Worm (Caenorhabditis elegans): ENCODE results near the gene ceh-38.

DNA sequence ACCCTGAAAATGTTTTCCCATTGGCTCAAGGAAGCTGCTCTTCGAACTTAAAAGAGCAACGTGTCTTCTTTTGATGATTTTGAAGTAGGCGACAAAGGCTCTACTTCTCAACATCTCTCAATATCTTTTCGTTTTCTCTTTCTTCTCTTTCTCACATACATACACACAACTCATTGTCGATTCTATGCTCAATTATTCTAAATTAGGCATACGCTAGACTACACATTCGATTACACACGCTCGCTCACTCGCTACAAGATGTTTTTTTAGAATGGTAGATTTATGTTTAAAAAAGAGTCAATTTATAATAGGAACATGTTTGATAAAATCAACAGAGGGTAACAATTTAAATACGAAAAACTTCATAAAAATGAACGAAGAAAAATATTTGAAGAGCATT is 9.8 kb upstream of the ceh-38 start:
- no peak for TF ChIP-seq hmg-4 (GFP tag; optimal IDR thresholded peaks at IDR 0.05)
- no peak for TF ChIP-seq hmbx-1 (tag; optimal IDR thresholded peaks at IDR 0.05)
- no peak for TF ChIP-seq ama-1 (optimal IDR thresholded peaks at IDR 0.05)
